Worm (Caenorhabditis elegans) whole organism, mixed stage, embryonic: ENCODE data around the gene bgnt-1.4.

Experiments used
- M03D4.4 ChIP-seq: sonication (generic microtip); optimal IDR thresholded peaks from 2 replicates; lab custom pipeline; 2017; ENCODE audit warnings: mild to moderate bottlenecking, missing genetic modification characterization, missing compliant biosample characterization
- bed-3 ChIP-seq: fragments of 200-800 bp; sonication (Bioruptor generic); optimal IDR thresholded peaks from 3 replicates; lab custom pipeline; 2018; ENCODE audit warnings: mild to moderate bottlenecking, missing genetic modification characterization, moderate library complexity, missing compliant biosample characterization
- blmp-1 ChIP-seq: fragments of 150-350 bp; optimal IDR thresholded peaks from 2 replicates; lab custom pipeline; 2014; ENCODE audit warnings: missing biosample characterization, missing genetic modification characterization
- ceh-39 ChIP-seq: fragments of 150-350 bp; optimal IDR thresholded peaks from 2 replicates; lab custom pipeline; 2014; ENCODE audit warnings: missing biosample characterization, missing genetic modification characterization
- ceh-43 ChIP-seq: fragments of 200-800 bp; sonication (Bioruptor generic); optimal IDR thresholded peaks from 2 replicates; lab custom pipeline; 2018; ENCODE audit warnings: mild to moderate bottlenecking, missing genetic modification characterization, moderate library complexity, missing compliant biosample characterization
- ceh-83 ChIP-seq: fragments of 200-800 bp; sonication (Bioruptor generic); optimal IDR thresholded peaks from 2 replicates; lab custom pipeline; 2018; ENCODE audit warnings: mild to moderate bottlenecking, missing genetic modification characterization, missing compliant biosample characterization
- ces-1 ChIP-seq: fragments of 150-350 bp; optimal IDR thresholded peaks from 2 replicates; lab custom pipeline; 2014; ENCODE audit warnings: missing biosample characterization, missing genetic modification reagents, missing genetic modification characterization
- cnd-1 ChIP-seq: fragments of 200-800 bp; sonication (Bioruptor generic); optimal IDR thresholded peaks from 2 replicates; lab custom pipeline; 2018; ENCODE audit warnings: mild to moderate bottlenecking, missing genetic modification characterization, missing compliant biosample characterization
- drap-1 ChIP-seq: fragments of 200-800 bp; sonication (Bioruptor generic); optimal IDR thresholded peaks from 3 replicates; lab custom pipeline; 2018; ENCODE audit warnings: mild to moderate bottlenecking, missing genetic modification characterization, missing compliant biosample characterization
- elt-1 ChIP-seq: sonication (generic microtip); optimal IDR thresholded peaks from 2 replicates; lab custom pipeline; 2017; ENCODE audit warnings: missing genetic modification characterization, mild to moderate bottlenecking, missing compliant biosample characterization, antibody characterized with exemption, moderate library complexity, borderline replicate concordance; ENCODE audit not compliant: insufficient read depth
- flh-1 ChIP-seq: fragments of 200-800 bp; sonication (Bioruptor generic); optimal IDR thresholded peaks from 2 replicates; lab custom pipeline; 2018; ENCODE audit warnings: mild to moderate bottlenecking, missing genetic modification characterization, moderate library complexity, missing compliant biosample characterization
- ham-2 ChIP-seq: fragments of 200-800 bp; sonication (Bioruptor generic); optimal IDR thresholded peaks from 2 replicates; lab custom pipeline; 2018; ENCODE audit warnings: mild to moderate bottlenecking, missing genetic modification characterization, missing compliant biosample characterization
- hlh-1 ChIP-seq: fragments of 150-350 bp; optimal IDR thresholded peaks from 2 replicates; lab custom pipeline; 2014; ENCODE audit warnings: missing biosample characterization, missing genetic modification reagents, missing genetic modification characterization
- lin-13 ChIP-seq: fragments of 150-350 bp; optimal IDR thresholded peaks from 2 replicates; lab custom pipeline; 2014; ENCODE audit warnings: missing biosample characterization, missing genetic modification characterization
- lin-32 ChIP-seq: fragments of 200-800 bp; sonication (Bioruptor generic); optimal IDR thresholded peaks from 2 replicates; lab custom pipeline; 2018; ENCODE audit warnings: mild to moderate bottlenecking, missing genetic modification characterization, missing compliant biosample characterization
- lsy-2 ChIP-seq: fragments of 150-350 bp; optimal IDR thresholded peaks from 2 replicates; lab custom pipeline; 2014; ENCODE audit warnings: missing biosample characterization, missing genetic modification characterization
- mep-1 ChIP-seq: fragments of 150-350 bp; optimal IDR thresholded peaks from 2 replicates; lab custom pipeline; 2017; ENCODE audit warnings: missing biosample characterization, missing genetic modification reagents, missing genetic modification characterization, inconsistent platforms
- mls-2 ChIP-seq: sonication (generic microtip); optimal IDR thresholded peaks from 2 replicates; lab custom pipeline; 2016; ENCODE audit warnings: mild to moderate bottlenecking, missing genetic modification characterization, moderate library complexity, missing compliant biosample characterization
- nhr-12 ChIP-seq: fragments of 150-350 bp; optimal IDR thresholded peaks from 2 replicates; lab custom pipeline; 2014; ENCODE audit warnings: missing biosample characterization, missing genetic modification characterization
- nhr-2 ChIP-seq: fragments of 150-350 bp; optimal IDR thresholded peaks from 2 replicates; lab custom pipeline; 2014; ENCODE audit warnings: missing biosample characterization, missing genetic modification characterization
- nhr-237 ChIP-seq: fragments of 150-350 bp; optimal IDR thresholded peaks from 2 replicates; lab custom pipeline; 2014; ENCODE audit warnings: missing biosample characterization, missing genetic modification characterization
- nhr-28 ChIP-seq: fragments of 150-350 bp; optimal IDR thresholded peaks from 2 replicates; lab custom pipeline; 2014; ENCODE audit warnings: missing biosample characterization, missing genetic modification characterization
- nhr-76 ChIP-seq: sonication (generic microtip); optimal IDR thresholded peaks from 2 replicates; lab custom pipeline; 2017; ENCODE audit warnings: missing biosample characterization, missing genetic modification characterization
- pha-4 ChIP-seq: fragments of 150-350 bp; optimal IDR thresholded peaks from 2 replicates; lab custom pipeline; 2018; ENCODE audit warnings: missing biosample characterization, missing genetic modification reagents, missing genetic modification characterization
- sem-2 ChIP-seq: fragments of 200-800 bp; sonication (Bioruptor generic); optimal IDR thresholded peaks from 2 replicates; lab custom pipeline; 2018; ENCODE audit warnings: mild to moderate bottlenecking, missing genetic modification characterization, missing compliant biosample characterization
- snpc-4 ChIP-seq: fragments of 150-350 bp; optimal IDR thresholded peaks from 2 replicates; lab custom pipeline; 2014; ENCODE audit warnings: missing biosample characterization, missing genetic modification characterization
- sptf-1 ChIP-seq: sonication (generic microtip); optimal IDR thresholded peaks from 2 replicates; lab custom pipeline; 2017; ENCODE audit warnings: mild to moderate bottlenecking, missing genetic modification characterization, moderate library complexity, missing compliant biosample characterization
- tbx-8 ChIP-seq: fragments of 200-800 bp; sonication (Bioruptor generic); optimal IDR thresholded peaks from 2 replicates; lab custom pipeline; 2018; ENCODE audit warnings: mild to moderate bottlenecking, missing genetic modification characterization, moderate library complexity, missing compliant biosample characterization
- unc-120 ChIP-seq: sonication (generic microtip); optimal IDR thresholded peaks from 2 replicates; lab custom pipeline; 2017; ENCODE audit warnings: missing genetic modification characterization, missing compliant biosample characterization; ENCODE audit not compliant: poor library complexity, severe bottlenecking
- unc-39 ChIP-seq: fragments of 150-350 bp; optimal IDR thresholded peaks from 2 replicates; lab custom pipeline; 2014; ENCODE audit warnings: missing biosample characterization, missing genetic modification characterization
- unc-62 ChIP-seq: fragments of 150-350 bp; optimal IDR thresholded peaks from 2 replicates; lab custom pipeline; 2014; ENCODE audit warnings: missing biosample characterization, missing genetic modification reagents, missing genetic modification characterization
- zip-8 ChIP-seq: fragments of 150-350 bp; optimal IDR thresholded peaks from 2 replicates; lab custom pipeline; 2014; ENCODE audit warnings: missing biosample characterization, missing genetic modification characterization
- ztf-11 ChIP-seq: fragments of 150-350 bp; optimal IDR thresholded peaks from 2 replicates; lab custom pipeline; 2014; ENCODE audit warnings: missing biosample characterization, missing genetic modification characterization

Gene bgnt-1.4

DNA sequence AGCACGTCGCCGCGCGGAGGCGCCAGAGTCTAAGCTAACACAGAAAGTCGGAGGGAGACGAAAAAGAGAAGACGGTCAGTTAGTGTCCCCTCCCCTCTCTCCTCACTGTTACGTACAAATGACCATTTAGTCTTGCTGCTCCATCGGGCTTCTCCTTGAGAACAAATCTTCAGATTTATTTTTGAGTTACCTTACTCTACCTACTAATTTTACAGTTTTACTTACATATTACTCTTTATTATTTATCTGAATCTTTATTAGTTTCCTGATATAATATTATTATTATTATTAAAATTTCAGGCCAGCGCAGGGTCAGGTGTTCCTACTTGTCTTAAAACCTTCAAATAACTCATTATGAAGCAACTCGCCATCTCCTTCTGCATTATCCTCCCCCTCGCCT, 40.0 kb downstream of the bgnt-1.4 start, which contains the start of gene R02F11.1:
Gene R02F11.1, plus strand, starts transcription at position 301 of the 400 bp plus-strand sequence.
- TF ChIP-seq drap-1 (GFP tag; lab: Kevin White, UChicago) = no peak
- TF ChIP-seq nhr-237 = no peak
- TF ChIP-seq lin-32 (GFP tag; lab: Kevin White, UChicago) = no peak
- no peak for TF ChIP-seq nhr-12 (tag; lab: Kevin White, UChicago)
- no peak for TF ChIP-seq blmp-1 (tag; lab: Kevin White, UChicago)
- no peak for TF ChIP-seq zip-8 (tag; lab: Kevin White, UChicago)
- TF ChIP-seq ceh-43 = no peak
- TF ChIP-seq ztf-11 (tag; lab: Kevin White, UChicago) = no peak
- no peak for TF ChIP-seq unc-39 (tag; lab: Kevin White, UChicago)
- no peak for TF ChIP-seq ceh-39
- no peak for TF ChIP-seq snpc-4 (tag; lab: Kevin White, UChicago)
- TF ChIP-seq ceh-83 (GFP tag; lab: Kevin White, UChicago) = no peak
- no peak for TF ChIP-seq mls-2 (tag; lab: Kevin White, UChicago)
- TF ChIP-seq flh-1 (GFP tag; lab: Kevin White, UChicago) = no peak
- no peak for TF ChIP-seq ces-1 (GFP tag; lab: Kevin White, UChicago)
- no peak for TF ChIP-seq elt-1 (tag; lab: Kevin White, UChicago)
- TF ChIP-seq tbx-8 (GFP tag; lab: Kevin White, UChicago) = no peak
- TF ChIP-seq bed-3 (GFP tag; lab: Kevin White, UChicago) = no peak
- no peak for TF ChIP-seq nhr-28 (tag; lab: Kevin White, UChicago)

DNA sequence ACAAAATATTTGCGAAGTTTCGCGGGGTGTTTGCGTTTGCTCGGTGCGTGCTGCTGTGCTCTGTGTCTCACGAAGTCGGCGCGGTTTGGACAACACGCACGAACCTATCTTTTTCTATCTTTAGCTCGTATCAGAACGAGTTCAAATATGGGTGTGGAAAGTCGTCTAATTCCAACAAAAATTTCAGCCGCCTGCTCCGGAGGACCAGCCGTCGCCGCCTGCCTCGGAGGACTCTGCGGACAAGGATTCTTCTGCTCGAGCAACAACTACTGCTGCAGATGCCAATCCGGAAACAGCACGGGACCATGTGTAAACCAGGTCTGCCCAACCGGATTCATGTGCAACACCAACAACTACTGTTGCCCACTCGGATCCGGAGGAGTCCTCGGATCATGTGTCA, 41.2 kb downstream of the bgnt-1.4 start:
- no peak for TF ChIP-seq unc-120
- no peak for TF ChIP-seq lin-32 (GFP tag; lab: Kevin White, UChicago)
- no peak for TF ChIP-seq zip-8 (tag; lab: Kevin White, UChicago)
- no peak for TF ChIP-seq cnd-1
- TF ChIP-seq pha-4 (tag; lab: Kevin White, UChicago) = no peak
- no peak for TF ChIP-seq sem-2
- no peak for TF ChIP-seq bed-3 (GFP tag; lab: Kevin White, UChicago)
- TF ChIP-seq mep-1 (tag; lab: Kevin White, UChicago) = no peak
- no peak for TF ChIP-seq ceh-43
- no peak for TF ChIP-seq elt-1 (tag; lab: Kevin White, UChicago)

DNA sequence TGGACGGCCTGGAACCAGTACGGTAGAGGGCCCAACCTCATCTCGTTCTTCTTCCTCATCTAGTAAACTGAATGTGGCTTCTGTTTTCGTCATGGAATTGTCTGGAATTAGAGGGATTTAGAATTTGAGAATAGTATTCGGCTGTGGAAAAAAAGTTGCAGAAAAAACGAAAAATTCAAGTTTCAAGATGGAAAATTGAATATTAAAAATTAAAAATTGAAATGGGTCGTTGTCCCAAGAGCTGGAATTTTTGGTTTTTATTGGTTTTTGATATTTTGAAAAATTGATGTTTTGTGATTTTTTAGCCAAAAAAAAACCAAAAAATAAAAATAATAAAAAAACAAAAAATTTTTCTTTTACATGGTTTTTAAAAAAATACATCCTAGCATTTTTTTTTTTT, 45.1 kb downstream of the bgnt-1.4 start, which contains the start of gene R02F11.3:
Gene R02F11.3, minus strand, starts transcription at position 101 of the 400 bp plus-strand sequence.
- TF ChIP-seq snpc-4 (tag; lab: Kevin White, UChicago) (no peak), nhr-237 (no peak), blmp-1 (tag; lab: Kevin White, UChicago) (no peak), nhr-12 (tag; lab: Kevin White, UChicago) (no peak), unc-120 (no peak), elt-1 (tag; lab: Kevin White, UChicago) (no peak), ceh-39 (no peak), nhr-2 (tag; lab: Kevin White, UChicago) (no peak)

ce11 chrV:4806859-4807258, 46.1 kb downstream of the bgnt-1.4 start:
- TF ChIP-seq mls-2 (tag; lab: Kevin White, UChicago) = no peak
- TF ChIP-seq ceh-39 = no peak
- no peak for TF ChIP-seq nhr-76 (tag; lab: Kevin White, UChicago)
- no peak for TF ChIP-seq zip-8 (tag; lab: Kevin White, UChicago)
- no peak for TF ChIP-seq pha-4 (tag; lab: Kevin White, UChicago)
- TF ChIP-seq lin-32 (GFP tag; lab: Kevin White, UChicago) = no peak
- TF ChIP-seq lin-13 (tag; lab: Kevin White, UChicago) = no peak
- no peak for TF ChIP-seq ceh-83 (GFP tag; lab: Kevin White, UChicago)
- no peak for TF ChIP-seq ham-2 (GFP tag; lab: Kevin White, UChicago)
- no peak for TF ChIP-seq nhr-12 (tag; lab: Kevin White, UChicago)
- TF ChIP-seq drap-1 (GFP tag; lab: Kevin White, UChicago) = no peak

ce11 chrV:4810653-4811052, 49.9 kb downstream of the bgnt-1.4 start:
- TF ChIP-seq blmp-1 (tag; lab: Kevin White, UChicago) = no peak
- no peak for TF ChIP-seq nhr-28 (tag; lab: Kevin White, UChicago)
- peak; percentile 50 for TF ChIP-seq drap-1 (GFP tag; lab: Kevin White, UChicago)
- TF ChIP-seq flh-1 (GFP tag; lab: Kevin White, UChicago) = no peak
- TF ChIP-seq ztf-11 (tag; lab: Kevin White, UChicago) = no peak
- no peak for TF ChIP-seq nhr-76 (tag; lab: Kevin White, UChicago)
- no peak for TF ChIP-seq sem-2
- peak; percentile 70 for TF ChIP-seq mep-1 (tag; lab: Kevin White, UChicago)
- TF ChIP-seq ces-1 (GFP tag; lab: Kevin White, UChicago) = peak; percentile 9
- TF ChIP-seq unc-62 (GFP tag; lab: Kevin White, UChicago) = no peak
- peak; percentile 25 for TF ChIP-seq mls-2 (tag; lab: Kevin White, UChicago)
- no peak for TF ChIP-seq ceh-39
- TF ChIP-seq ceh-43 = no peak
- peak; percentile 89 for TF ChIP-seq hlh-1 (tag; lab: Kevin White, UChicago)
- no peak for TF ChIP-seq unc-39 (tag; lab: Kevin White, UChicago)
- no peak for TF ChIP-seq ceh-83 (GFP tag; lab: Kevin White, UChicago)
- TF ChIP-seq M03D4.4 (tag; lab: Kevin White, UChicago) = peak; percentile 51
- no peak for TF ChIP-seq elt-1 (tag; lab: Kevin White, UChicago)
- peak; percentile 17 for TF ChIP-seq pha-4 (tag; lab: Kevin White, UChicago)
- no peak for TF ChIP-seq bed-3 (GFP tag; lab: Kevin White, UChicago)
- TF ChIP-seq lin-13 (tag; lab: Kevin White, UChicago) = peak; percentile 56
- no peak for TF ChIP-seq sptf-1 (tag; lab: Kevin White, UChicago)
- TF ChIP-seq lsy-2 (tag; lab: Kevin White, UChicago) = peak; percentile 40
- no peak for TF ChIP-seq lin-32 (GFP tag; lab: Kevin White, UChicago)
- peak; percentile 35 for TF ChIP-seq cnd-1
- peak; percentile 19 for TF ChIP-seq unc-120
- TF ChIP-seq, all 35 proteins: peak for 11
